Fruit fly (Drosophila melanogaster): ENCODE measurements around the gene CG13392.

DNA sequence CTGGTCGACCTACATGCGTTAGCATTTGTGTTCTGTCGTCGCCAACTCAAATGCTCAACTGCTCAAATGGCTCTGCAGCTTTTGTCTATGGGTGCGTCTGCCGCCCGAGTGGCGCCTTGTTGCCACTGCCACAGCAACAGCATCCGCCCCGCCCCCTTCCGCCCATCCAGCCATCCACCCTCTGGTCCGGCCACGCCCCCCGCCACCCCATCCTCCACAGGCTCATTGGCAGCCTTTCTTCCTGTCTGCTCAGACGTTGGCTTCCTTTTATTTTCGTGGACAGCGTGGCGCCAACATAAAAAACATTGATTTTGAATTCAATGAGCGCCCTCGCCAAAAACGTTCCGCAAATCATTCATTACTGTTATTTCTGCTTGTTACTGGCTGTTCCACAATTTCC, 49.0 kb downstream of the CG13392 start:
- no peak for TF ChIP-seq CG8478 (optimal IDR thresholded peaks at IDR 0.05)
- TF ChIP-seq psq (optimal IDR thresholded peaks at IDR 0.05): no peak
- no peak for TF ChIP-seq EcR (GFP tag; optimal IDR thresholded peaks at IDR 0.05)
- TF ChIP-seq pan (optimal IDR thresholded peaks at IDR 0.05): no peak
- no peak for TF ChIP-seq Dll (optimal IDR thresholded peaks at IDR 0.05)
